Worm (Caenorhabditis elegans) whole organism, L4/young adult: Measurements from ENCODE around the gene rnf-5.

ENCODE experiments used
- W03F9.2 ChIP-seq: fragments of 150-350 bp; optimal IDR thresholded peaks from 2 replicates; lab custom pipeline; 2014; ENCODE audit warnings: missing biosample characterization, missing genetic modification characterization
- dao-5 ChIP-seq: sonication (generic microtip); optimal IDR thresholded peaks from 2 replicates; lab custom pipeline; 2016; ENCODE audit warnings: missing genotype, missing genetic modification characterization, moderate library complexity, missing compliant biosample characterization
- him-1 ChIP-seq: sonication (generic microtip); optimal IDR thresholded peaks from 2 replicates; lab custom pipeline; 2016; ENCODE audit warnings: missing genotype, missing genetic modification reagents, missing genetic modification characterization, missing compliant biosample characterization

DNA sequence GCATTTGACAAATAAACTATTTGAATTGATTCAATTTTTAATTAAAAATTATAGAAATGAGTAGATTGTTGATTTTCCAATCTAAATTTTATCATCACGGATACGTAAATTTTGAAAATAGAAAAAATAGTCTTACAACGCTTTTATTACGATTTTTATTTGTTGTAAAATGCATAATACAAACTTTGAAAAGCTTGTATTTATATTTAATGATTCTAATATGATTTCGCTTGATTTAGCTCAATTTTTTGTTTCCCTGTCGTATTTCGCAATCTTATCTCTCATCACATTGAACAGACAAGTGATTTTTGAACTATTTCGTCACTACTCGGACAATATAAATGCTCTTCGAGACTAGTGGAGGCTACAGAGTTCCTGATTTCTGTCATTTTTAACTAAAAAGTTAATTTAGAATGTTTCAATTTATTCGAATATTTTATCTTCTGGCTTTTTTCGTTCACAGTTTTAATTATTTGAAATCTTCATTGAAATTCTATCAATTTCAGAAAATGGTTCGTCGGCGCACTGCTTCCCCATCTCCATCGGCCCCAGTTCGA is 15.0 kb downstream of the rnf-5 start, which contains the start of the genes wht-3 and har-1:
- TF ChIP-seq him-1 (tag; lab: Kevin White, UChicago) (no peak), dao-5 (tag; lab: Kevin White, UChicago) (no peak), W03F9.2 (tag; lab: Kevin White, UChicago) (no peak)
